Fruit fly (Drosophila melanogaster) whole organism, embryonic: ENCODE measurements around the gene CG46317.
A peak's percentile ranks its signal among the peaks of the same experiment; 100 is the strongest.

Experiments used
- Abd-B ChIP-seq: fragments of 200-800 bp; sonication (Bioruptor generic); optimal IDR thresholded peaks from 2 replicates; lab custom pipeline; 2018; ENCODE audit warnings: missing biosample characterization, mild to moderate bottlenecking, missing genetic modification characterization, moderate library complexity
- Asciz ChIP-seq: fragments of 200-800 bp; sonication (Bioruptor generic); optimal IDR thresholded peaks from 2 replicates; lab custom pipeline; 2017; ENCODE audit warnings: missing biosample characterization, mild to moderate bottlenecking, missing genetic modification characterization, missing genetic modification reagents
- Atf6 ChIP-seq: fragments of 200-800 bp; sonication (Bioruptor generic); IDR thresholded peaks from 2 replicates; pipeline ENCODE4 v1.3.6; 2022; ENCODE audit warnings: missing biosample characterization, missing genetic modification characterization
- Awh ChIP-seq: fragments of 200-800 bp; sonication (Bioruptor generic); IDR thresholded peaks from 2 replicates; pipeline ENCODE4, ENCODE4 v1.3.6; 2022; ENCODE audit warnings: missing biosample characterization, missing genetic modification characterization
- CG10209 ChIP-seq: fragments of 200-800 bp; sonication (Bioruptor generic); optimal IDR thresholded peaks from 3 replicates; lab custom pipeline; 2017; ENCODE audit warnings: missing biosample characterization, mild to moderate bottlenecking, missing genetic modification characterization, missing genetic modification reagents
- CG11504 ChIP-seq: fragments of 200-800 bp; sonication (Bioruptor generic); optimal IDR thresholded peaks from 3 replicates; lab custom pipeline; 2019; ENCODE audit warnings: missing biosample characterization, mild to moderate bottlenecking, missing genetic modification characterization, moderate library complexity
- CG11695 ChIP-seq: fragments of 200-800 bp; sonication (Bioruptor generic); IDR thresholded peaks from 3 replicates; pipeline ENCODE4 v1.3.6; 2022; ENCODE audit warnings: missing biosample characterization, missing genetic modification characterization
- CG11723 ChIP-seq: fragments of 200-800 bp; sonication (Bioruptor generic); optimal IDR thresholded peaks from 2 replicates; lab custom pipeline; 2017; ENCODE audit warnings: missing biosample characterization, mild to moderate bottlenecking, missing genetic modification characterization
- CG12104 ChIP-seq: fragments of 200-800 bp; sonication (Bioruptor generic); optimal IDR thresholded peaks from 3 replicates; lab custom pipeline; 2016; ENCODE audit warnings: missing biosample characterization, missing genetic modification characterization
- CG12391 ChIP-seq: fragments of 200-800 bp; sonication (Bioruptor generic); optimal IDR thresholded peaks from 3 replicates; lab custom pipeline; 2018; ENCODE audit warnings: missing biosample characterization, mild to moderate bottlenecking, missing genetic modification characterization, moderate library complexity
- CG13287 ChIP-seq: fragments of 200-800 bp; sonication (Bioruptor generic); IDR thresholded peaks from 2 replicates; pipeline ENCODE4 v1.3.6; 2022; ENCODE audit warnings: missing biosample characterization, missing genetic modification characterization; ENCODE audit not compliant: partially characterized antibody
- CG13296 ChIP-seq: fragments of 200-800 bp; sonication (Bioruptor generic); optimal IDR thresholded peaks from 3 replicates; lab custom pipeline; 2018; ENCODE audit warnings: missing biosample characterization, mild to moderate bottlenecking, missing genetic modification characterization
- CG15696 ChIP-seq: fragments of 200-800 bp; sonication (Bioruptor generic); optimal IDR thresholded peaks from 2 replicates; lab custom pipeline; 2019; ENCODE audit warnings: missing biosample characterization, mild to moderate bottlenecking, missing genetic modification characterization, moderate library complexity
- CG18262 ChIP-seq: fragments of 200-800 bp; optimal IDR thresholded peaks from 3 replicates; lab custom pipeline; 2019; ENCODE audit warnings: missing biosample characterization, mild to moderate bottlenecking, missing genetic modification characterization, moderate library complexity
- CG2116 ChIP-seq: fragments of 200-800 bp; sonication (Bioruptor generic); optimal IDR thresholded peaks from 3 replicates; lab custom pipeline; 2018; ENCODE audit warnings: missing biosample characterization, mild to moderate bottlenecking, missing genetic modification characterization
- CG32532 ChIP-seq: fragments of 200-800 bp; sonication (Bioruptor generic); IDR thresholded peaks from 2 replicates; pipeline ENCODE4 v1.3.6; 2022; ENCODE audit warnings: missing biosample characterization, missing genetic modification characterization
- CG43689 ChIP-seq: fragments of 200-800 bp; sonication (Bioruptor generic); IDR thresholded peaks from 2 replicates; pipeline ENCODE4 v1.3.6; 2022; ENCODE audit warnings: missing biosample characterization, missing genetic modification characterization
- CG4820 ChIP-seq: fragments of 200-800 bp; sonication (Bioruptor generic); optimal IDR thresholded peaks from 3 replicates; lab custom pipeline; 2016; ENCODE audit warnings: missing biosample characterization, missing genetic modification characterization
- CG6689 ChIP-seq: fragments of 200-800 bp; sonication (Bioruptor generic); IDR thresholded peaks from 2 replicates; pipeline ENCODE4 v1.3.6; 2022; ENCODE audit warnings: missing biosample characterization, missing genetic modification characterization
- CG7963 ChIP-seq: fragments of 200-800 bp; sonication (Bioruptor generic); IDR thresholded peaks from 3 replicates; pipeline ENCODE4 v1.3.6; 2022; ENCODE audit warnings: missing biosample characterization, missing genetic modification characterization; ENCODE audit not compliant: partially characterized antibody
- CoRest ChIP-seq: fragments of 200-800 bp; sonication (Bioruptor generic); optimal IDR thresholded peaks from 3 replicates; lab custom pipeline; 2018; ENCODE audit warnings: missing biosample characterization, mild to moderate bottlenecking, missing genetic modification characterization, moderate library complexity
- D19A ChIP-seq: fragments of 200-800 bp; optimal IDR thresholded peaks from 3 replicates; lab custom pipeline; 2019; ENCODE audit warnings: missing biosample characterization, mild to moderate bottlenecking, missing genetic modification characterization, moderate library complexity
- Dek ChIP-seq: fragments of 200-800 bp; sonication (Bioruptor generic); optimal IDR thresholded peaks from 3 replicates; lab custom pipeline; 2019; ENCODE audit warnings: missing biosample characterization, mild to moderate bottlenecking, missing genetic modification characterization, moderate library complexity
- Dll ChIP-seq: fragments of 200-800 bp; sonication (Bioruptor generic); IDR thresholded peaks from 4 replicates; pipeline ENCODE4 v1.3.6; 2022; ENCODE audit warnings: missing biosample characterization, missing genetic modification characterization; ENCODE audit not compliant: partially characterized antibody
- Dref ChIP-seq: fragments of 200-800 bp; sonication (Bioruptor generic); IDR thresholded peaks from 2 replicates; pipeline ENCODE4 v1.3.6; 2022; ENCODE audit warnings: missing biosample characterization, missing genetic modification characterization
- GATAe ChIP-seq: fragments of 200-800 bp; sonication (Bioruptor generic); conservative IDR thresholded peaks from 2 replicates; pipeline ENCODE4 v1.3.6; 2022; ENCODE audit warnings: missing biosample characterization, missing genetic modification characterization
- H2.0 ChIP-seq: fragments of 200-800 bp; sonication (Bioruptor generic); IDR thresholded peaks from 2 replicates; pipeline ENCODE4 v1.3.6; 2022; ENCODE audit warnings: missing biosample characterization, missing genetic modification characterization
- Meics ChIP-seq: fragments of 200-800 bp; sonication (Bioruptor generic); optimal IDR thresholded peaks from 2 replicates; lab custom pipeline; 2017; ENCODE audit warnings: missing biosample characterization, mild to moderate bottlenecking, missing genetic modification characterization
- NC2β ChIP-seq: fragments of 200-800 bp; sonication (Bioruptor generic); optimal IDR thresholded peaks from 2 replicates; lab custom pipeline; 2016; ENCODE audit warnings: missing biosample characterization, missing genetic modification characterization
- Spps ChIP-seq: fragments of 200-800 bp; sonication (Bioruptor generic); optimal IDR thresholded peaks from 2 replicates; lab custom pipeline; 2018; ENCODE audit warnings: missing biosample characterization, mild to moderate bottlenecking, missing genetic modification characterization
- Ssrp ChIP-seq: fragments of 200-800 bp; sonication (Bioruptor generic); optimal IDR thresholded peaks from 2 replicates; lab custom pipeline; 2018; ENCODE audit warnings: missing biosample characterization, mild to moderate bottlenecking, missing genetic modification characterization, moderate library complexity
- ab ChIP-seq: fragments of 200-800 bp; sonication (Bioruptor generic); optimal IDR thresholded peaks from 2 replicates; lab custom pipeline; 2016; ENCODE audit warnings: missing biosample characterization, missing genetic modification characterization
- amos ChIP-seq: fragments of 200-800 bp; sonication (Bioruptor generic); IDR thresholded peaks from 2 replicates; pipeline ENCODE4 v1.3.6; 2022; ENCODE audit warnings: missing biosample characterization, missing genetic modification characterization; ENCODE audit not compliant: partially characterized antibody
- ara ChIP-seq: fragments of 200-800 bp; sonication (Bioruptor generic); IDR thresholded peaks from 2 replicates; pipeline ENCODE4 v1.3.6; 2022; ENCODE audit warnings: missing biosample characterization, missing genetic modification characterization
- ato ChIP-seq: fragments of 200-800 bp; sonication (Bioruptor generic); IDR thresholded peaks from 2 replicates; pipeline ENCODE4 v1.3.6; 2022; ENCODE audit warnings: missing biosample characterization, missing genetic modification characterization; ENCODE audit not compliant: partially characterized antibody
- ci ChIP-seq: fragments of 200-800 bp; sonication (Bioruptor generic); IDR thresholded peaks from 3 replicates; pipeline ENCODE4 v1.3.6; 2022; ENCODE audit warnings: missing biosample characterization, missing genetic modification characterization
- crc ChIP-seq: fragments of 200-800 bp; sonication (Bioruptor generic); optimal IDR thresholded peaks from 2 replicates; lab custom pipeline; 2016; ENCODE audit warnings: missing biosample characterization, missing genetic modification characterization
- ems ChIP-seq: fragments of 200-800 bp; sonication (Bioruptor generic); optimal IDR thresholded peaks from 3 replicates; lab custom pipeline; 2016; ENCODE audit warnings: missing biosample characterization, missing genetic modification characterization
- hkb ChIP-seq, 2 experiments: fragments of 200-800 bp in 1 of 2; fragments of >200 bp in 1 of 2; sonication (Bioruptor generic) in 1 of 2; IDR thresholded peaks in 1 of 2; optimal IDR thresholded peaks in 1 of 2; 2 replicates each; pipeline versions ENCODE4 v1.3.6 to Lab custom; 2017 to 2022; ENCODE audit warnings: missing biosample characterization in 1 of 2, missing genetic modification characterization in 1 of 2
- insv ChIP-seq, 2 experiments: fragments of 200-800 bp; sonication (Bioruptor generic); optimal IDR thresholded peaks; 3 replicates each; lab custom pipeline; 2016 to 2018; ENCODE audit warnings: missing biosample characterization in 2 of 2, missing genetic modification characterization in 2 of 2
- inv ChIP-seq: fragments of 200-800 bp; sonication (Bioruptor generic); IDR thresholded peaks from 2 replicates; pipeline ENCODE4 v1.3.6; 2022; ENCODE audit warnings: missing biosample characterization, missing genetic modification characterization; ENCODE audit not compliant: partially characterized antibody
- mld ChIP-seq: fragments of 200-800 bp; sonication (Bioruptor generic); IDR thresholded peaks from 3 replicates; pipeline ENCODE4 v1.3.6; 2022; ENCODE audit warnings: missing biosample characterization, missing genetic modification characterization; ENCODE audit not compliant: partially characterized antibody
- nerfin-2 ChIP-seq: fragments of 200-800 bp; sonication (Bioruptor generic); IDR thresholded peaks from 2 replicates; pipeline ENCODE4 v1.3.6; 2022; ENCODE audit warnings: missing biosample characterization, missing genetic modification characterization; ENCODE audit not compliant: partially characterized antibody
- nmo ChIP-seq: fragments of 200-800 bp; sonication (Bioruptor generic); optimal IDR thresholded peaks from 2 replicates; lab custom pipeline; 2018; ENCODE audit warnings: missing biosample characterization, mild to moderate bottlenecking, missing genetic modification characterization, moderate library complexity
- prd ChIP-seq, 3 experiments: fragments of >200 bp in 2 of 3; fragments of 200-800 bp in 1 of 3; sonication (Bioruptor generic) in 1 of 3; optimal IDR thresholded peaks in 2 of 3; IDR thresholded peaks in 1 of 3; 2 replicates in 2 of 3; 3 replicates in 1 of 3; pipeline versions ENCODE4 v1.3.6 to Lab custom; 2017 to 2022; ENCODE audit warnings: missing biosample characterization in 1 of 3, missing genetic modification characterization in 1 of 3
- zfh1 ChIP-seq: fragments of 200-800 bp; sonication (Bioruptor generic); IDR thresholded peaks from 3 replicates; pipeline ENCODE4 v1.3.6; 2022; ENCODE audit warnings: missing biosample characterization, missing genetic modification characterization

CG46317 gene

DNA sequence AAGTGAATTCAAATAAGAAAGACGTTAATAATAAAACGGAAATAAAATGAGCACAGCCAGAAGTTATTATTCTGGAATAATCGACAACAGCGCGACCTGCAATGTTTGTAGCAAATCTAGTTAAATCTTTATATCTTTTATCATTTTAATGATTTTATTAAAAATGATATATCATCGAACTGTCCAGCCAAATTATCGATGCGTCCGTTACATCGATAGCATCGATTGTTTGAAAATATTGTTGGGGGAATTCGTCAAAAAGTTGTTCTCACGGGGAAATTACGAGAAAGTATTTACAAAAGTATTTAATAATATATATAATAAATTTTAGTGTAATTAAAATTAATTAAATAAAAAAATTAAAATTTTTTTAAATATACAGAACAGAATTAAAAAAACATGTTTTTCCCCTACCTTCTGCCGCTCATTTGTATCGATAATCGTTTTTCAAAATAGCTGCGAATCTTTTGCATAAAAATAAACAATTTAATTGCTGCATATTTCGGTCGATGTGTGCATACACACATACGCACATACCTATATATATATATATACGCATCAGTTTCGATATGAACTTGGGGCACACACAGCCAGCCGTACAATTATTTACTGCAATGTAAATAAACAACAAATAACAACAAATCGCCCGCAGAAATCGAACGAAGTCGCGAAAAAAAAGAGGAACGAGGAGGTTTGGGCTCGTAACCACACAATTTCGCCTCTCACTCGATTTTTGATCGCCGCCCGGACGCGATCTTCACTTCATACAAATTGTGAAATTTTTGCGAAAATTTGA is 17.9 kb upstream of the CG46317 start, which contains the start of gene CG32599 (continued):
- TF ChIP-seq zfh1 (GFP tag; lab: Robert Waterston, UW) (peak; percentile 70; the same call in 2 of the 3 replicates), NC2β (GFP tag; lab: Kevin White, UChicago) (no peak), CG10209 (GFP tag; lab: Kevin White, UChicago) (peak; percentile 16), CG12391 (tag; lab: Kevin White, UChicago) (peak; percentile 62), ab (GFP tag; lab: Kevin White, UChicago) (no peak), Dek (no peak), CG2116 (peak; percentile 46), hkb (optimal IDR thresholded peaks at IDR 0.05; lab: Kevin White, UChicago) (no peak), hkb (GFP tag; IDR thresholded peaks at IDR 0.05; lab: Robert Waterston, UW) (peak; percentile 54), CG18262 (tag; lab: Kevin White, UChicago) (peak; percentile 52), crc (GFP tag; lab: Kevin White, UChicago) (no peak), Abd-B (peak; percentile 30), CG13296 (GFP tag; lab: Kevin White, UChicago) (peak; percentile 14), Dll (GFP tag; lab: Robert Waterston, UW) (peak; percentile 73; the same call in 3 of the 4 replicates), insv (GFP tag; optimal IDR thresholded peaks at IDR 0.05; lab: Kevin White, UChicago) (peak in 1 of 2 experiments; percentile 87), nerfin-2 (GFP tag; lab: Robert Waterston, UW) (peak; percentile 61), prd (optimal IDR thresholded peaks at IDR 0.05; lab: Kevin White, UChicago) (no peak), prd (GFP tag; IDR thresholded peaks at IDR 0.05; lab: Robert Waterston, UW) (peak; percentile 67; the same call in 2 of the 3 replicates), CG11504 (tag; lab: Kevin White, UChicago) (peak; percentile 53), ems (GFP tag; lab: Kevin White, UChicago) (no peak), GATAe (GFP tag; lab: Robert Waterston, UW) (no peak), D19A (tag; lab: Kevin White, UChicago) (peak; percentile 37), CoRest (tag; lab: Kevin White, UChicago) (peak; percentile 55), ci (GFP tag; lab: Robert Waterston, UW) (peak; percentile 19; the same call in 1 of the 3 replicates), CG15696 (tag; lab: Kevin White, UChicago) (peak; percentile 21), ara (GFP tag; lab: Robert Waterston, UW) (peak; percentile 58; the same call in 1 of the 2 replicates), Atf6 (GFP tag; lab: Robert Waterston, UW) (no peak), ato (0 out of 2 replicates have a peak, but pooled peaks have one; percentile 14), Dref (peak; percentile 69), H2.0 (GFP tag; lab: Robert Waterston, UW) (0 out of 2 replicates have a peak, but pooled peaks have one; percentile 32), CG11695 (GFP tag; lab: Robert Waterston, UW) (0 out of 3 replicates have a peak, but pooled peaks have one; percentile 39), Spps (tag; lab: Kevin White, UChicago) (no peak), CG7963 (GFP tag; lab: Robert Waterston, UW) (peak; percentile 33; the same call in 1 of the 3 replicates), CG6689 (GFP tag; lab: Robert Waterston, UW) (peak; percentile 62), CG11723 (GFP tag; lab: Kevin White, UChicago) (no peak), CG13287 (GFP tag; lab: Robert Waterston, UW) (peak; percentile 72), CG4820 (GFP tag; lab: Kevin White, UChicago) (peak; percentile 5), Asciz (GFP tag; lab: Kevin White, UChicago) (no peak), CG12104 (GFP tag; lab: Kevin White, UChicago) (peak; percentile 3), mld (GFP tag; lab: Robert Waterston, UW) (peak; percentile 50; the same call in 1 of the 3 replicates), Ssrp (peak; percentile 40), amos (GFP tag; lab: Robert Waterston, UW) (peak; percentile 62), nmo (GFP tag; lab: Kevin White, UChicago) (peak; percentile 48), Meics (GFP tag; lab: Kevin White, UChicago) (peak; percentile 20), CG43689 (GFP tag; lab: Robert Waterston, UW) (no peak), CG32532 (peak; percentile 56), inv (GFP tag; lab: Robert Waterston, UW) (peak; percentile 46), Awh (GFP tag; lab: Robert Waterston, UW) (peak; percentile 39; the same call in 1 of the 2 replicates)
